Fruit fly (Drosophila melanogaster): Measurements from ENCODE around the gene CG11619.

DNA sequence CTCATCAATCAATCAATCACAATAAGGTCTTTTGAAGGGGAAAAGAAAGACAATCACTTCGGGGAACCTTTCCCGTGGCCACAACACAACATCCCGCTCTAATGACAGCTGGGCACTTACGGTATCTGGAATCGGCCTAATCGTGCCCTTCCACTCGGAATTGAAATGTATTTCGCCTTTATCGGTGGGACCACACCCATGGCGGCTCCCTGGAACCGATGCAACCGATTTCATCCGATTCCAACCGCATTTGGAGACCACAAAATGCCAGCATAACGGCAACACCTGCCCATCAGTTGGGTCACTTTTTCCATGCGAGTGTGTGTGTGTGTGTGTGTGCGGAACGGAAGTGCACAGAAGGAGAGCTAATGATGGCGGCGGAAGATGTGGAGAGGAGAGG lies 44.6 kb upstream of the CG11619 start:
- no peak for TF ChIP-seq Ets98B (GFP tag; IDR thresholded peaks at IDR 0.05)
- no peak for TF ChIP-seq Pif1A (GFP tag; optimal IDR thresholded peaks at IDR 0.05)
- TF ChIP-seq Snoo (tag; optimal IDR thresholded peaks at IDR 0.05): no peak
- TF ChIP-seq fd96Ca (GFP tag; IDR thresholded peaks at IDR 0.05): no peak
- no peak for TF ChIP-seq Pif1B (GFP tag; optimal IDR thresholded peaks at IDR 0.05)
- TF ChIP-seq CG10348 (GFP tag; IDR thresholded peaks at IDR 0.05): no peak

All from whole organism, pupa.